Worm (Caenorhabditis elegans) whole organism, L4/young adult: ENCODE measurements around the gene srt-50.
A peak's percentile ranks its signal among the peaks of the same experiment; 100 is the strongest.

Experiments
- W03F9.2 ChIP-seq: fragments of 150-350 bp; optimal IDR thresholded peaks from 2 replicates; lab custom pipeline; 2014; ENCODE audit warnings: missing biosample characterization, missing genetic modification characterization
- dao-5 ChIP-seq: sonication (generic microtip); optimal IDR thresholded peaks from 2 replicates; lab custom pipeline; 2016; ENCODE audit warnings: missing genotype, missing genetic modification characterization, moderate library complexity, missing compliant biosample characterization
- him-1 ChIP-seq: sonication (generic microtip); optimal IDR thresholded peaks from 2 replicates; lab custom pipeline; 2016; ENCODE audit warnings: missing genotype, missing genetic modification reagents, missing genetic modification characterization, missing compliant biosample characterization

The srt-50 gene

DNA sequence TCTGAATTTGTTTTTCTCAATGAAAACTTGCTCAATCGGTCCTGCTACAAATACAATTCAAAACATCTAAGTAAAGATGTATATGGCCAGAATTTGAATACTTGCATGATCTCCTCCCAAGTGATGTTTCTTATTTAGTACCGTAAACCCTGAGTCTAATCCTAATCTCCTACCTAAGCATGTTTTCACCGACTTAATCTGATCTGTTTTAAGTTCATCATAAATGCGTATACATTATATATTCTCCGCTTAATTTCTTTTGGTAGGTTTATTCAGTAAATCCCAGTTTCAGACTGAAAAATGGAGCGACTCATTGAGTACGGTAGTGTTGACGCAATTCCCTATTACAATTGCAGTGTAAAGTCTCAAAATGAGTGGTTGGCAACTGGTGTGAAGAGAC is at the start of gene srt-50:
Gene srt-50, plus strand, starts transcription at position 301 of the 400 bp plus-strand sequence.
- TF ChIP-seq dao-5 (tag; lab: Kevin White, UChicago) (no peak), him-1 (tag; lab: Kevin White, UChicago) (no peak), W03F9.2 (no peak)

DNA sequence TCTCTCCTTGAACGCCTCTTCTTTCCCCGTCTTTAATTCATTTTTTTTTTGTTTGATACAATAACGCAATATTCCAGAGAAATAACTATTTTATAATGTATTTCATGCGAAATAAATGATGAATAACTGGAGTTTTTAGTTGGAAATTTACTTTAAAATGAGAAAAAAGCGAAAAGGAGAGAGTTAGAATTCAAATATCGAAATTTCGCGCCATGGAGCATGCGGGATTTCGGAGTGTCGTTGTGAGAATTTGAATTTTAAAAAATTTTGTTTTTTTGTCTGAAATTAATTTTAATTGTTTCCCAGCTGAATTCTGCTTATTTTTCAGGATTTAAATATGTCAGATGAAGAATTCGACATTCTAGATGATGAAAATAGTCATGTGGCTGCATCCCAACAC is 49.1 kb upstream of the srt-50 start, which contains the start of gene fcd-2:
Gene fcd-2, plus strand, starts transcription at position 327 of the 400 bp plus-strand sequence.
- peak; percentile 53 for TF ChIP-seq W03F9.2
- TF ChIP-seq dao-5 (tag; lab: Kevin White, UChicago): no peak
- peak; percentile 66 for TF ChIP-seq him-1 (tag; lab: Kevin White, UChicago)

DNA sequence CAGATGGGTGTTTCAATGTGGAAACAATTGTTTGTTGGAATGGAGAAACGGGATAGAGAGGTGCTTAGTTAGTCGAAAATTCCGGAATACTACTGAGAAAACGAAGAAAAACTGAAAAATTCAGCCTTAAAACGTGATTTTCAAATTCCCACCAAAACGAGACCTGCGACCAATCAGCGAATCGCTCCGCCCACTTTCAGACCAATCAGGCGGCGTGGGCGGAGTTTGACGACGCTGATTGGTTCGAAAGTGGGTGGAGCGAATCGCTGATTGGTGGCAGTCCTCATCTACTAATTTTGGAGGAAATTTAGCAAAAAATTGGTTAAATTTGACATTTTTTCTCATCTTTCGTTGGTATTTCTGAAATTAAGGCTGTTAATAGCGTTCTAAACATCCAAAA is 47.2 kb upstream of the srt-50 start:
- TF ChIP-seq him-1 (tag; lab: Kevin White, UChicago): no peak
- no peak for TF ChIP-seq W03F9.2
- TF ChIP-seq dao-5 (tag; lab: Kevin White, UChicago): no peak

DNA sequence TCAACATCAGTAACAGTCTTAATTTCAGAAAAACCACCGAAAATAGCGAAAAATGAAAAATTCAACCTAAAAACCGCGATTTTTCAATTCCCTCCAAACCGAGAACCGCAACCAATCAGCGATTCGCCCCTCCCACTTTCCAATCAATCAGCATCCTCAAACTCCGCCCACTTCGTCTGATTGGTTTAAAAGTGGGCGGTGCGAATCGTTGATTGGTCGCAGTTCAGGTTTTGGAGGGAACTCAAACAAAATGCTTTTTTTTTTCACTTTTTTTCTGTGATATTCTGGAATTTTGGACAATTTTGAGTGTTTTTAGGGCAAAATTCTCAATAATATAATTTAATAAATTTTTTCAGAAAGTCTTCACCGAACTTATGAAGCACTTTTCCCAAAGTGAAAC is 46.6 kb upstream of the srt-50 start:
- TF ChIP-seq dao-5 (tag; lab: Kevin White, UChicago): no peak
- no peak for TF ChIP-seq him-1 (tag; lab: Kevin White, UChicago)
- no peak for TF ChIP-seq W03F9.2

DNA sequence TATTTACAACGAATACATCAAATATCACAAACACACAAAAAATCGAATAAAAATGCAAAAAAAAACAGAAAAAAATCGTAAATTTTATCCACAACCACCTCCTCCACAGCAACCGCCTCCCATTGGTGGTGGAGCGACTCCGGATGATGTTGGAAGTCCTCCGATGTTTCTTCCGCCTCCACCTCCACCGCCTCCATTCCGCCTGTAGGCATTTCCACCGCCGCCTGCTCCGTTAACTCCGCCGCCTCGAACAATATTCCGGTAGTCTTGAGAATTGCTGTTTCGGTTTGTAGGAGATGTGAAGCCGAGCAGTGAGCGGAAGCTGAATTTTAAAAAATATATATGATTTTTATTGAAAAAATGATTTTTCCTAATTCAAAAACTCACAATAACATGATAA is 46.1 kb upstream of the srt-50 start:
- TF ChIP-seq him-1 (tag; lab: Kevin White, UChicago): no peak
- TF ChIP-seq W03F9.2: no peak
- TF ChIP-seq dao-5 (tag; lab: Kevin White, UChicago): no peak

DNA sequence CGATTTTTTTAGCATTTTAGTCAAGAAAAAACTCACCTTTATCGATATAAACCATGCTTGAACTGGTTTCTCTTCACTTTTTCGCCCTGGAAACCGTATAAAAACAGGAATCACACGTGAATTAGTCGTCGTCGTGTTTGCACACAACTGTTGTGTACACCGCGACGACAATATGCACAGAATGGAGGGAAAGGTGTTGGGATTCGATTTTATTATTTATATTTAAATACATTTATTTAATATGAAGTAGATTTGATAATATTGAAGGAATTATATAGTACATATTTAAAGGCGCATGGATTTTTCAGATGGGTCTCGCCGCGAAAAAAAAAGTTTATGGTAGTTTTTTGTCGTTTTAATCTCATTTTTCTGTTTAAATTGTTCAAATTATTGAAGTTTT is 45.6 kb upstream of the srt-50 start, which contains the start of gene Y41E3.8:
Gene Y41E3.8, minus strand, starts transcription at position 88 of the 400 bp plus-strand sequence.
- TF ChIP-seq him-1 (tag; lab: Kevin White, UChicago): no peak
- TF ChIP-seq W03F9.2: peak; percentile 55

DNA sequence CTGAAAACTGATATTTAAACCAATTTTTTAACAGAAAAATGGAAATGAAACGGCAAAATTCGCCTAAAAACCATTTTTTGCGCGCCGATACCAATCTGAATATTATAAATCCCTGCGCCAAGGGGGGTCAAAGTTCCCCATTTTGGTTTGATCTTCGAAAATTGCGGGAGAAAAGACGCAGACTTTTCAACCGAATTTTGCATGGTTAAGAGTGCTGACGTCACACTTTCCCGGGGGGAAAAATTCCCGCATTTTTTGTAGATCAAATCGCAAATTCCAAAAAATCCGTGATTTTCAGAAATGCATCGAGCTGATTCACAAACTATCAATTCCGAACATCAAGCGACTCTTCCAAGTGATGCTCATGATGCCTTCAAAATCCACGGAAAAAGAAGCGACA is 44.9 kb upstream of the srt-50 start:
- TF ChIP-seq dao-5 (tag; lab: Kevin White, UChicago) (no peak), him-1 (tag; lab: Kevin White, UChicago) (no peak), W03F9.2 (no peak)

DNA sequence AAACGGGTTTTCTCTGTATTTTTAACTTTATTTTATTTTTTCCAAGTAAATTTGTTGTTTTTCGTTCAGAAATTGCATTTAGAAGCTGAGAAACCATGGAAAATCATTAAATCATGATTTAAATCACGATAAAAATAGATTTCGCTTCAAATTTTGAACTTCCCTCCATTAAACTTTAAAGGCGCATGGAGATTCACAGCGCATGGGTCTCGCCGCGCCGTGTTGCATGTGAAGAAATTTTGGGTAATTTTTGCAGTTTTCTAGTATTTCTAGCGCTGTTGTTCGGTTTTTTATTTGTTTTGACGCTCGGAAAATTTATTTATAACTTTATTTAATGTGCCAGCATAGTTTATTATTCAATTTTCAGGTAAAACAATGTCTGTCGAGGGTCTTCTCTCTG is 37.5 kb upstream of the srt-50 start, which contains the start of gene eef-1B.2:
Gene eef-1B.2, plus strand, starts transcription at position 358 of the 400 bp plus-strand sequence.
- peak; percentile 64 for TF ChIP-seq W03F9.2
- TF ChIP-seq dao-5 (tag; lab: Kevin White, UChicago): no peak
- no peak for TF ChIP-seq him-1 (tag; lab: Kevin White, UChicago)

DNA sequence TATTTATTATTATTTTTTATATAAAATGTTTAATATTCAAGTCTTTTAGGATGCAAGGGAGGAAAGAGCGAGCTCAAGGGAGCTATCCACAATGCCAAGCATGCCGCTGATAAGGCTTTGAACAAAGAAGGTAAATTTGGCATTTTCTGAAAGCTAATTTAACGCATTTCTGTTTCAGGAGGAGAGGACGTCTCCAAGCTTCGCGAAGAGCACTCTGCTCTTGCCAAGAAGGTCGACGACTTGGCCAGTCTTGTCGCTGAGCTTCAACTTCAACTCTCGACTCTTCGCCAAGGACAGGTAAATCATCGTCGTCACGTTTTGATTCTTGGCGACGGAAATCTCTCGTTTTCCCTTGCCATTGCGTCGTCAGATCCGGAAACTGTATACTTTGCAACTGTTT is 37.0 kb upstream of the srt-50 start:
- no peak for TF ChIP-seq him-1 (tag; lab: Kevin White, UChicago)
- TF ChIP-seq dao-5 (tag; lab: Kevin White, UChicago): no peak
- no peak for TF ChIP-seq W03F9.2

DNA sequence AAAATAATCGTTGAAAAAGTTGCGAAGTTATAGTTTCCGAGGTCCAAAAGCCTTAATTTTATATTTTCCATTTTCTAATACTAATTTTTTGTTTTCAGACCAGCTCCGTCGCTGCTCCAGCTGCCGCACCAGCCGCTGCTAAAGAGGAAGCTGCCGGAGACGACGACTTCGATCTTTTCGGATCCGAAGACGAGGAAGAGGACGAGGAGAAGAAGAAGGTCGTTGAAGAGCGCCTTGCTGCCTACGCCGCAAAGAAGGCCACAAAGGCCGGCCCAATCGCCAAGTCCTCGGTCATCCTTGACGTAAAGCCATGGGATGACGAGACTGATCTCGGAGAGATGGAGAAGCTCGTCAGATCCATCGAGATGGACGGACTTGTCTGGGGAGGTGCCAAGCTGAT is 35.7 kb upstream of the srt-50 start:
- no peak for TF ChIP-seq him-1 (tag; lab: Kevin White, UChicago)

DNA sequence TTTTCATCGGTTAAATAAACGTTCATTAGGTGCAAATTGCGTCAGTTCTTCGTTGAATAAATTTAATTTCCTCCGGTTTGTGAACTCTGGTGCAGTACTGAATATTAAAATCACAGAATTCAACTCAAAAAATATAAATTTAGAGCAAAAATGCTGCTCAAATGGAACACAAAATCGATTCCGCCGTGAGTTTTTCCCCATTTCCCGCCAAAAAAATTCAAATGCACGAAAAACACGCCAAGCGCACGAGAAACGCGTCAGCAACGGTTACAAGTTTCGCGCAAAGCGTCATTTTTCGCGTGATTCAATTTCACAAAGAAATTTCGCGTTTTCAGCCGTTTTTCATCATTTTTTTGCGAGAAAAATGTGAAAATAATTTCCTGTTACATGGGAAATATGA is 35.0 kb upstream of the srt-50 start, which contains the start of gene hrpu-1:
Gene hrpu-1, plus strand, starts transcription at position 140 of the 400 bp plus-strand sequence.
- TF ChIP-seq dao-5 (tag; lab: Kevin White, UChicago) (no peak), him-1 (tag; lab: Kevin White, UChicago) (peak; percentile 5), W03F9.2 (peak; percentile 86)

DNA sequence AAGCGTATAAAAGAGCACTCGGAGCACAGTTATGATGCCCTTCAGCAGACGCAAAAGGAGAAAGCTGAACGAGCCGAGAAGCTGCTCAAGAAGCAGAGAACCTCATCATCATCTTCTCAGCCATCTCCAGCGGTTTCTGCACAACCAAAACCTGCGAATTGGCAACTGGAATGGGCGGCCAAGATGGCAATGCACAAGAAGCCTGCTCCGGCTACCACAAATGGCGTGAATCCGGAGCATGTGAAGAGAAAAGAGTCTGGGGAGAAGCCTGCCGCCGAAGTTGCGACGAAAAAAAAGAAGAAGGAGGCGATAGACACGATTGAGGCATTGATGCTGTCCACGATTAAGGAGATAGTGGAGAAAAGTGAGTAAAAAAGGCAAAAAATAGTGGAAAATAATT is 33.4 kb upstream of the srt-50 start:
- TF ChIP-seq W03F9.2 (no peak), him-1 (tag; lab: Kevin White, UChicago) (no peak), dao-5 (tag; lab: Kevin White, UChicago) (no peak)

DNA sequence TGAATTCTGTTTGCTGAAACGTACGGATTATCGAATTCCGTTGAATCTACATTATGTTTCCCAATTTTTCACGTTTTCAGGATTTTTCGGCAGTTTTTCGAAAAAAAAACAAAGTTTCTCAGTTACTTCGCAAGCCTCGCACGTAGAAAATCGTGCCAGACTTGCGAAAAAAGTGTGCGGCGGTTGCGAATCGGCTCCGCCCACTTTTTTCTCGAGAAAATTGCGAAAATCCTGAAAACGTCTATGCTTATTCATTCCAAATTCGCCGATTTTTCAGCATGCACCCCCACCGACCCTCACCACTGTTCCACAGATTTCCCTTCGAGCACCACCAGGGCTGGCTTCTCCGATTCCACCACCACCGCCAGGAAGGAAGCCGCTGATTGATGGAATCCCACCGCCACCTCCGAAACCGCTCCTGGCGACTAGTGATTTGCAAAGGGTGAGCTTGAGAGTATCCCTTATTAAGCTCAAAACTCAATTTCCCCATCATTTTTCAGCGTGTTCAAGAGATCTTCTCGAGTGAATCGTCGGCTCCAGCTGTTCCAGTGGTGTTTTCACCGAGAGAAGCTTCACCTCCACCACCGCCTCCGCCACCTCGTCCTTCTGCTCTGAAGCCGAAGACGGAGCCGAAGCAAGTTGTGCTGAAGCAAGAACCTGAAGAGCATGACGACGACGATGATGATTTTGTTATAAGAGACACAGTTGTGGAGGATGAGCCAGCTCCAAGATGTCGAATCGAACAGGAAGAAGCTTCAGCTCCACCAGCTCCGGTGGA is 32.1 kb upstream of the srt-50 start:
- TF ChIP-seq W03F9.2: no peak
- TF ChIP-seq dao-5 (tag; lab: Kevin White, UChicago): no peak
- TF ChIP-seq him-1 (tag; lab: Kevin White, UChicago): no peak

DNA sequence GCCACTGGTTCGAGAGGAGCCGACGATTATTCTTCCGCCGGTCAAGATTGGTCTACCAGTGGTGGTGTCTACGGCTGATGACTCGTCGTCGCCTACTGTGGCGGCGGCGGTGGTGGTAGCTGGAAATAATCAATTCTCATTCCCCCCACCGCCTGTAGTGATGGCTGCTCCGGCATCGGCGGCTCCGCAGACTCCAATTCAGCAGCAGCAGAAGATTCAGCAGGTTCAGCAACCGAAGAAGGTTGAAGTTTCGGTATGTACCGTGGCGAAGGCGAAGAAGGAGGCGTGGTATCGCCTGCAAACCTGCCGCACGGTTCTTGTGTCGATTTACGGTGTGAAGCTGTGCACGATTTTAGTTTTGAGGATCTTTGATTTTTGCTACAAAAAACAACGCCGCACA is 28.3 kb upstream of the srt-50 start:
- TF ChIP-seq W03F9.2: no peak
- no peak for TF ChIP-seq him-1 (tag; lab: Kevin White, UChicago)
- no peak for TF ChIP-seq dao-5 (tag; lab: Kevin White, UChicago)
